Worm (Caenorhabditis elegans) whole organism, dauer: Measurements from ENCODE around the gene C42D8.9.

Experiments used
- unc-62 ChIP-seq: sonication (generic microtip); optimal IDR thresholded peaks from 2 replicates; lab custom pipeline; 2017; ENCODE audit warnings: missing biosample characterization, missing genetic modification reagents, missing genetic modification characterization

Gene C42D8.9

ce11 chrX:5121789-5122188 lies 14.9 kb upstream of the C42D8.9 start:
- no peak for TF ChIP-seq unc-62

ce11 chrX:5120807-5121206 lies 14.0 kb upstream of the C42D8.9 start:
- TF ChIP-seq unc-62, result no peak

- no peak for TF ChIP-seq unc-62
Observed at ce11 chrX:5120196-5120595, 13.4 kb upstream of the C42D8.9 start.

- TF ChIP-seq unc-62, result no peak
Observed at ce11 chrX:5119686-5120085, 12.8 kb upstream of the C42D8.9 start.

ce11 chrX:5119246-5119645 lies 12.4 kb upstream of the C42D8.9 start:
- TF ChIP-seq unc-62, result no peak

- no peak for TF ChIP-seq unc-62
Observed at ce11 chrX:5117571-5117970, 10.7 kb upstream of the C42D8.9 start.

- no peak for TF ChIP-seq unc-62
Observed at ce11 chrX:5116816-5117459, 10.1 kb upstream of the C42D8.9 start, which contains the start of gene apl-1. apl-1 (minus strand) TSS chrX:5116866.

- TF ChIP-seq unc-62, result no peak
Observed at ce11 chrX:5116180-5116579, 9.3 kb upstream of the C42D8.9 start.

ce11 chrX:5115511-5115910 lies 8.7 kb upstream of the C42D8.9 start:
- no peak for TF ChIP-seq unc-62

- TF ChIP-seq unc-62, result no peak
Observed at ce11 chrX:5111894-5112293, 5.1 kb upstream of the C42D8.9 start.

ce11 chrX:5109130-5109529 lies 2.3 kb upstream of the C42D8.9 start, which contains the start of gene C42D8.1:
C42D8.1 (plus strand) TSS chrX:5109506.
- no peak for TF ChIP-seq unc-62

- TF ChIP-seq unc-62, result no peak
Observed at ce11 chrX:5106187-5106694, 601 bp downstream of the C42D8.9 start.

ce11 chrX:5105703-5106102 lies 1.1 kb downstream of the C42D8.9 start:
- TF ChIP-seq unc-62, result no peak

ce11 chrX:5103422-5103821 lies 3.4 kb downstream of the C42D8.9 start:
- no peak for TF ChIP-seq unc-62

- TF ChIP-seq unc-62, result no peak
Observed at ce11 chrX:5102338-5102737, 4.5 kb downstream of the C42D8.9 start.

- TF ChIP-seq unc-62, result no peak
Observed at ce11 chrX:5100738-5101379, 6.0 kb downstream of the C42D8.9 start, which contains the start of gene vit-2. vit-2 (plus strand) TSS chrX:5101042.

ce11 chrX:5098935-5099334 lies 7.9 kb downstream of the C42D8.9 start:
- no peak for TF ChIP-seq unc-62

ce11 chrX:5096967-5097366 lies 9.9 kb downstream of the C42D8.9 start, which contains the start of gene acn-1:
acn-1 (minus strand) TSS chrX:5097067.
- no peak for TF ChIP-seq unc-62
